Fruit fly (Drosophila melanogaster) whole organism, embryonic: ENCODE measurements around the gene CG42489.

ENCODE experiments used
- Ada2b ChIP-seq: fragments of 200-800 bp; sonication (Bioruptor generic); IDR thresholded peaks from 2 replicates; pipeline ENCODE4 v1.3.6; 2022; ENCODE audit warnings: missing biosample characterization, missing genetic modification characterization
- Antp ChIP-seq: fragments of 200-800 bp; sonication (Bioruptor generic); optimal IDR thresholded peaks from 3 replicates; lab custom pipeline; 2016; ENCODE audit warnings: missing biosample characterization, missing genetic modification characterization
- Atf3 ChIP-seq: fragments of 200-800 bp; sonication (Bioruptor generic); optimal IDR thresholded peaks from 3 replicates; lab custom pipeline; 2016; ENCODE audit warnings: missing biosample characterization, missing genetic modification characterization
- CG11695 ChIP-seq: fragments of 200-800 bp; sonication (Bioruptor generic); IDR thresholded peaks from 3 replicates; pipeline ENCODE4 v1.3.6; 2022; ENCODE audit warnings: missing biosample characterization, missing genetic modification characterization
- CG11696 ChIP-seq: fragments of 200-800 bp; sonication (Bioruptor generic); IDR thresholded peaks from 2 replicates; pipeline ENCODE4 v1.3.6; 2022; ENCODE audit warnings: missing biosample characterization, missing genetic modification characterization
- CG13424 ChIP-seq: fragments of 200-800 bp; sonication (Bioruptor generic); optimal IDR thresholded peaks from 2 replicates; lab custom pipeline; 2019; ENCODE audit warnings: missing biosample characterization, mild to moderate bottlenecking, missing genetic modification characterization, moderate library complexity
- CG17912 ChIP-seq: fragments of 200-800 bp; sonication (Bioruptor generic); optimal IDR thresholded peaks from 2 replicates; lab custom pipeline; 2018; ENCODE audit warnings: missing biosample characterization, mild to moderate bottlenecking, missing genetic modification characterization
- CG18011 ChIP-seq: fragments of 200-800 bp; sonication (Bioruptor generic); optimal IDR thresholded peaks from 2 replicates; lab custom pipeline; 2017; ENCODE audit warnings: missing biosample characterization, missing genetic modification characterization, mild to moderate bottlenecking, moderate library complexity, missing genotype
- CG18599 ChIP-seq: fragments of 200-800 bp; sonication (Bioruptor generic); optimal IDR thresholded peaks from 3 replicates; lab custom pipeline; 2017; ENCODE audit warnings: missing biosample characterization, missing genetic modification characterization, mild to moderate bottlenecking, moderate library complexity, missing genetic modification reagents
- CG18619 ChIP-seq: fragments of 200-800 bp; sonication (Bioruptor generic); optimal IDR thresholded peaks from 3 replicates; lab custom pipeline; 2017; ENCODE audit warnings: missing biosample characterization, mild to moderate bottlenecking, missing genetic modification characterization
- CG2129 ChIP-seq: fragments of 200-800 bp; sonication (Bioruptor generic); IDR thresholded peaks from 2 replicates; pipeline ENCODE4 v1.3.6; 2022; ENCODE audit warnings: missing biosample characterization, missing genetic modification characterization; ENCODE audit not compliant: partially characterized antibody
- CG2712 ChIP-seq: fragments of 200-800 bp; optimal IDR thresholded peaks from 3 replicates; lab custom pipeline; 2019; ENCODE audit warnings: missing biosample characterization, mild to moderate bottlenecking, missing genetic modification characterization, moderate library complexity
- CG33557 ChIP-seq: fragments of 200-800 bp; sonication (Bioruptor generic); optimal IDR thresholded peaks from 2 replicates; lab custom pipeline; 2019; ENCODE audit warnings: missing biosample characterization, mild to moderate bottlenecking, missing genetic modification characterization, moderate library complexity
- CG4820 ChIP-seq: fragments of 200-800 bp; sonication (Bioruptor generic); optimal IDR thresholded peaks from 3 replicates; lab custom pipeline; 2016; ENCODE audit warnings: missing biosample characterization, missing genetic modification characterization
- CG4854 ChIP-seq: fragments of 200-800 bp; sonication (Bioruptor generic); optimal IDR thresholded peaks from 2 replicates; lab custom pipeline; 2016; ENCODE audit warnings: missing biosample characterization, missing genetic modification characterization, inconsistent platforms
- CG8478 ChIP-seq: fragments of >200 bp; optimal IDR thresholded peaks from 2 replicates; lab custom pipeline; 2018
- CHES-1-like ChIP-seq: fragments of 200-800 bp; sonication (Bioruptor generic); optimal IDR thresholded peaks from 2 replicates; lab custom pipeline; 2016; ENCODE audit warnings: missing biosample characterization, missing genetic modification characterization
- CrebB ChIP-seq: fragments of 200-800 bp; sonication (Bioruptor generic); optimal IDR thresholded peaks from 3 replicates; lab custom pipeline; 2018; ENCODE audit warnings: missing biosample characterization, mild to moderate bottlenecking, missing genetic modification characterization
- Dll ChIP-seq: fragments of 200-800 bp; sonication (Bioruptor generic); IDR thresholded peaks from 4 replicates; pipeline ENCODE4 v1.3.6; 2022; ENCODE audit warnings: missing biosample characterization, missing genetic modification characterization; ENCODE audit not compliant: partially characterized antibody
- Fer1 ChIP-seq: fragments of 200-800 bp; sonication (Bioruptor generic); optimal IDR thresholded peaks from 2 replicates; lab custom pipeline; 2017; ENCODE audit warnings: missing biosample characterization, mild to moderate bottlenecking, missing genetic modification characterization
- Fer3 ChIP-seq: fragments of 200-800 bp; sonication (Bioruptor generic); optimal IDR thresholded peaks from 2 replicates; lab custom pipeline; 2018; ENCODE audit warnings: missing biosample characterization, mild to moderate bottlenecking, missing genetic modification characterization, moderate library complexity
- HLH3B ChIP-seq: fragments of 200-800 bp; sonication (Bioruptor generic); IDR thresholded peaks from 2 replicates; pipeline ENCODE4 v1.3.6; 2022; ENCODE audit warnings: missing biosample characterization, missing genetic modification characterization
- MBD-R2 ChIP-seq: fragments of 200-800 bp; sonication (Bioruptor generic); IDR thresholded peaks from 2 replicates; pipeline ENCODE4 v1.3.6; 2022; ENCODE audit warnings: missing biosample characterization, missing genetic modification characterization
- MESR4 ChIP-seq: fragments of 200-800 bp; sonication (Bioruptor generic); optimal IDR thresholded peaks from 2 replicates; lab custom pipeline; 2018; ENCODE audit warnings: missing biosample characterization, mild to moderate bottlenecking, missing genetic modification characterization, moderate library complexity
- Nf-YC ChIP-seq: fragments of 200-800 bp; optimal IDR thresholded peaks from 3 replicates; lab custom pipeline; 2019; ENCODE audit warnings: missing biosample characterization, mild to moderate bottlenecking, missing genetic modification characterization, moderate library complexity
- Oaz ChIP-seq: fragments of 200-800 bp; sonication (Bioruptor generic); IDR thresholded peaks from 2 replicates; pipeline ENCODE4 v1.3.6; 2022; ENCODE audit warnings: missing biosample characterization, missing genetic modification characterization
- Scr ChIP-seq: fragments of 200-800 bp; sonication (Bioruptor generic); IDR thresholded peaks from 2 replicates; pipeline ENCODE4 v1.3.6; 2022; ENCODE audit warnings: missing biosample characterization, missing genetic modification characterization; ENCODE audit not compliant: partially characterized antibody
- Xbp1 ChIP-seq: fragments of 200-800 bp; sonication (Bioruptor generic); optimal IDR thresholded peaks from 3 replicates; lab custom pipeline; 2016; ENCODE audit warnings: missing biosample characterization, mild to moderate bottlenecking, missing genetic modification characterization
- abd-A ChIP-seq: fragments of 200-800 bp; sonication (Bioruptor generic); optimal IDR thresholded peaks from 3 replicates; lab custom pipeline; 2019; ENCODE audit warnings: missing biosample characterization, mild to moderate bottlenecking, missing genetic modification characterization, moderate library complexity
- ap ChIP-seq: fragments of 200-800 bp; sonication (Bioruptor generic); IDR thresholded peaks from 2 replicates; pipeline ENCODE4 v1.3.6; 2022; ENCODE audit warnings: missing biosample characterization, missing genetic modification characterization
- bab2 ChIP-seq: fragments of 200-800 bp; sonication (Bioruptor generic); optimal IDR thresholded peaks from 2 replicates; lab custom pipeline; 2016; ENCODE audit warnings: missing biosample characterization, missing genetic modification characterization
- cg ChIP-seq: fragments of 200-800 bp; sonication (Bioruptor generic); optimal IDR thresholded peaks from 3 replicates; lab custom pipeline; 2019; ENCODE audit warnings: missing biosample characterization, mild to moderate bottlenecking, missing genetic modification characterization, moderate library complexity
- disco-r ChIP-seq: fragments of 200-800 bp; sonication (Bioruptor generic); optimal IDR thresholded peaks from 2 replicates; lab custom pipeline; 2016; ENCODE audit warnings: missing biosample characterization, missing genetic modification characterization
- esg ChIP-seq: fragments of 200-800 bp; sonication (Bioruptor generic); conservative IDR thresholded peaks from 2 replicates; pipeline ENCODE4 v1.3.6; 2022; ENCODE audit warnings: missing biosample characterization, missing genetic modification characterization
- ewg ChIP-seq: fragments of 200-800 bp; sonication (Bioruptor generic); optimal IDR thresholded peaks from 3 replicates; lab custom pipeline; 2017; ENCODE audit warnings: mild to moderate bottlenecking, missing biosample characterization, missing genetic modification reagents, missing genetic modification characterization
- her ChIP-seq: fragments of 200-800 bp; sonication (Bioruptor generic); optimal IDR thresholded peaks from 2 replicates; lab custom pipeline; 2016; ENCODE audit warnings: missing biosample characterization, missing genetic modification characterization
- inv ChIP-seq: fragments of 200-800 bp; sonication (Bioruptor generic); IDR thresholded peaks from 2 replicates; pipeline ENCODE4 v1.3.6; 2022; ENCODE audit warnings: missing biosample characterization, missing genetic modification characterization; ENCODE audit not compliant: partially characterized antibody
- jing ChIP-seq: fragments of 200-800 bp; sonication (Bioruptor generic); optimal IDR thresholded peaks from 2 replicates; lab custom pipeline; 2018; ENCODE audit warnings: missing biosample characterization, mild to moderate bottlenecking, missing genetic modification characterization
- kah ChIP-seq: fragments of 200-800 bp; sonication (Bioruptor generic); optimal IDR thresholded peaks from 2 replicates; lab custom pipeline; 2018; ENCODE audit warnings: missing biosample characterization, mild to moderate bottlenecking, missing genetic modification characterization
- lab ChIP-seq: fragments of 200-800 bp; sonication (Bioruptor generic); optimal IDR thresholded peaks from 3 replicates; lab custom pipeline; 2017; ENCODE audit warnings: missing biosample characterization, missing genetic modification characterization, mild to moderate bottlenecking, moderate library complexity, missing genetic modification reagents
- lov ChIP-seq, 2 experiments: fragments of 200-800 bp in 1 of 2; fragments of >200 bp in 1 of 2; sonication (Bioruptor generic) in 1 of 2; IDR thresholded peaks in 1 of 2; optimal IDR thresholded peaks in 1 of 2; 2 replicates in 1 of 2; 3 replicates in 1 of 2; pipeline versions ENCODE4 v1.3.6 to Lab custom; 2017 to 2022; ENCODE audit warnings: missing biosample characterization in 1 of 2, missing genetic modification characterization in 1 of 2
- pho ChIP-seq: fragments of 200-800 bp; sonication (Bioruptor generic); optimal IDR thresholded peaks from 2 replicates; lab custom pipeline; 2016; ENCODE audit warnings: missing biosample characterization, missing genetic modification characterization
- prd ChIP-seq, 3 experiments: fragments of >200 bp in 2 of 3; fragments of 200-800 bp in 1 of 3; sonication (Bioruptor generic) in 1 of 3; optimal IDR thresholded peaks in 2 of 3; IDR thresholded peaks in 1 of 3; 2 replicates in 2 of 3; 3 replicates in 1 of 3; pipeline versions ENCODE4 v1.3.6 to Lab custom; 2017 to 2022; ENCODE audit warnings: missing biosample characterization in 1 of 3, missing genetic modification characterization in 1 of 3
- pros ChIP-seq: fragments of 200-800 bp; sonication (Bioruptor generic); optimal IDR thresholded peaks from 3 replicates; lab custom pipeline; 2019; ENCODE audit warnings: missing biosample characterization, mild to moderate bottlenecking, missing genetic modification characterization, moderate library complexity
- slp2 ChIP-seq: fragments of 200-800 bp; sonication (Bioruptor generic); optimal IDR thresholded peaks from 2 replicates; lab custom pipeline; 2016; ENCODE audit warnings: missing biosample characterization, missing genetic modification characterization
- tio ChIP-seq: fragments of 200-800 bp; sonication (Bioruptor generic); optimal IDR thresholded peaks from 2 replicates; lab custom pipeline; 2017; ENCODE audit warnings: missing biosample characterization, missing genetic modification characterization, inconsistent platforms
- wek ChIP-seq: fragments of 200-800 bp; sonication (Bioruptor generic); optimal IDR thresholded peaks from 3 replicates; lab custom pipeline; 2018; ENCODE audit warnings: missing biosample characterization, mild to moderate bottlenecking, missing genetic modification characterization, moderate library complexity
- z ChIP-seq: fragments of 200-800 bp; sonication (Bioruptor generic); IDR thresholded peaks from 3 replicates; pipeline ENCODE4 v1.3.6; 2022; ENCODE audit warnings: missing biosample characterization, missing genetic modification characterization

The CG42489 gene

dm6 chr3R:8680611-8681010, 26.0 kb upstream of the CG42489 start:
- TF ChIP-seq pros = peak; percentile 73
- TF ChIP-seq z (GFP tag; lab: Robert Waterston, UW) = peak; percentile 96
- TF ChIP-seq CG11696 (GFP tag; lab: Robert Waterston, UW) = no peak

dm6 chr3R:8679934-8680333, 25.4 kb upstream of the CG42489 start, which contains the start of gene CG33325:
CG33325 (minus strand) TSS chr3R:8680034.
- TF ChIP-seq MESR4 = no peak
- no peak for TF ChIP-seq bab2
- TF ChIP-seq kah (GFP tag; lab: Kevin White, UChicago) = no peak
- TF ChIP-seq Atf3 (GFP tag; lab: Kevin White, UChicago) = no peak
- no peak for TF ChIP-seq disco-r
- TF ChIP-seq CG2129 = no peak
- TF ChIP-seq Xbp1 (GFP tag; lab: Kevin White, UChicago) = no peak
- no peak for TF ChIP-seq ap
- TF ChIP-seq prd (optimal IDR thresholded peaks at IDR 0.05; lab: Kevin White, UChicago) = no peak
- TF ChIP-seq prd (GFP tag; IDR thresholded peaks at IDR 0.05; lab: Robert Waterston, UW) = no peak
- TF ChIP-seq esg = no peak
- TF ChIP-seq cg (GFP tag; lab: Kevin White, UChicago) = no peak
- no peak for TF ChIP-seq lab (GFP tag; lab: Kevin White, UChicago)
- TF ChIP-seq CG4854 (GFP tag; lab: Kevin White, UChicago) = no peak
- TF ChIP-seq Oaz (GFP tag; lab: Robert Waterston, UW) = no peak
- TF ChIP-seq CG2712 (tag; lab: Kevin White, UChicago) = no peak
- no peak for TF ChIP-seq tio (GFP tag; lab: Kevin White, UChicago)

- TF ChIP-seq inv (GFP tag; lab: Robert Waterston, UW) (peak; percentile 97), Fer1 (no peak), CG18599 (no peak), Ada2b (GFP tag; lab: Robert Waterston, UW) (peak; percentile 36; the same call in 1 of the 2 replicates), CHES-1-like (GFP tag; lab: Kevin White, UChicago) (peak; percentile 33), Scr (GFP tag; lab: Robert Waterston, UW) (peak; percentile 99), CG13424 (tag; lab: Kevin White, UChicago) (peak; percentile 84), Antp (GFP tag; lab: Kevin White, UChicago) (peak; percentile 53), wek (GFP tag; lab: Kevin White, UChicago) (no peak), slp2 (peak; percentile 43), CG17912 (no peak), Dll (peak; percentile 100), ewg (GFP tag; lab: Kevin White, UChicago) (peak; percentile 39), CG11695 (GFP tag; lab: Robert Waterston, UW) (peak; percentile 77; the same call in 2 of the 3 replicates), CG18619 (GFP tag; lab: Kevin White, UChicago) (peak; percentile 78), CG18011 (GFP tag; lab: Kevin White, UChicago) (peak; percentile 70), lov (optimal IDR thresholded peaks at IDR 0.05; lab: Kevin White, UChicago) (no peak), lov (GFP tag; IDR thresholded peaks at IDR 0.05; lab: Robert Waterston, UW) (0 out of 3 replicates have a peak, but pooled peaks have one; percentile 11), abd-A (tag; lab: Kevin White, UChicago) (no peak), jing (no peak), CrebB (tag; lab: Kevin White, UChicago) (peak; percentile 64), CG8478 (no peak), HLH3B (GFP tag; lab: Robert Waterston, UW) (peak; percentile 59; the same call in 1 of the 2 replicates), CG33557 (GFP tag; lab: Kevin White, UChicago) (peak; percentile 79), her (GFP tag; lab: Kevin White, UChicago) (no peak), Nf-YC (tag; lab: Kevin White, UChicago) (peak; percentile 71), MBD-R2 (GFP tag; lab: Robert Waterston, UW) (peak; percentile 95), pho (GFP tag; lab: Kevin White, UChicago) (peak; percentile 71), Fer3 (tag; lab: Kevin White, UChicago) (peak; percentile 70), CG4820 (peak; percentile 57)
Measured at dm6 chr3R:8676560-8677000, 22.0 kb upstream of the CG42489 start, which contains the start of the genes Unc50, CG11755 and CG8043. Unc50 (minus strand) TSS chr3R:8676613. CG11755 (plus strand) TSS chr3R:8676915. CG8043 (plus strand) TSS chr3R:8676915.
